Fruit fly (Drosophila melanogaster): ENCODE measurements around the gene TwdlY.

DNA sequence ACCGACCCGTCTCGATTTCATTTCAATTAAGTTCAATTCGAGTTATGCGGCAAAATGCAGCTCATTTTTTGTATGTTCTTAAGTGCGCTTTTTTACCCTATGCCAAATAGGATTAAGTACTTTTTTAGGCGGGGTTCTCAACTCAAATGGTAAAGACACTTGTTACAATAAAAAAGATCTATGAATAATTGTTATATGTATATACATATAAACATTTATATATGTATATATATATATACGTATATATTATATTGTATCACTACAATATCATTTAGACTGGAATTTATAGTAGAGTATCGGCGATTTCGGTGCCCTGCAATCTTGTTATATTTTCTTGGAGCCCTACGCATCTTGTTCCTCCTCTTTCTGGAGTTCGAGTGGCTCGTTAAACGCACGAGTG lies 44.8 kb upstream of the TwdlY start:
- TF ChIP-seq gl (tag; optimal IDR thresholded peaks at IDR 0.05) (no peak), CG9948 (tag; optimal IDR thresholded peaks at IDR 0.05) (peak; percentile 21)

All from whole organism, pupa.